Worm (Caenorhabditis elegans) whole organism, L2 larva: Measurements from ENCODE around the gene metl-9.

Experiments
- C34F6.9 ChIP-seq: fragments of 150-350 bp; optimal IDR thresholded peaks from 2 replicates; lab custom pipeline; 2014; ENCODE audit warnings: missing biosample characterization, missing genetic modification characterization
- F13H6.1 ChIP-seq: sonication (generic microtip); optimal IDR thresholded peaks from 2 replicates; lab custom pipeline; 2016; ENCODE audit warnings: missing genetic modification characterization, missing compliant biosample characterization
- R02D3.7 ChIP-seq: fragments of 150-350 bp; optimal IDR thresholded peaks from 2 replicates; lab custom pipeline; 2014; ENCODE audit warnings: missing biosample characterization, missing genetic modification characterization
- Y55F3AM.14 ChIP-seq: fragments of 200-800 bp; sonication (Bioruptor generic); optimal IDR thresholded peaks from 2 replicates; lab custom pipeline; 2018; ENCODE audit warnings: mild to moderate bottlenecking, missing genetic modification characterization, missing compliant biosample characterization
- ZK546.5 ChIP-seq: sonication (generic microtip); optimal IDR thresholded peaks from 2 replicates; lab custom pipeline; 2017; ENCODE audit warnings: missing biosample characterization, missing genetic modification characterization
- aly-2 ChIP-seq: fragments of 150-350 bp; optimal IDR thresholded peaks from 2 replicates; lab custom pipeline; 2014; ENCODE audit warnings: missing biosample characterization, missing genetic modification characterization
- ama-1 ChIP-seq: fragments of 150-350 bp; optimal IDR thresholded peaks from 2 replicates; lab custom pipeline; 2018; ENCODE audit warnings: inconsistent platforms
- ceh-16 ChIP-seq: fragments of 150-350 bp; optimal IDR thresholded peaks from 2 replicates; lab custom pipeline; 2014; ENCODE audit warnings: missing biosample characterization, missing genetic modification characterization
- ceh-82 ChIP-seq: fragments of 150-350 bp; optimal IDR thresholded peaks from 2 replicates; lab custom pipeline; 2014; ENCODE audit warnings: missing biosample characterization, missing genetic modification characterization
- crh-2 ChIP-seq: sonication (generic microtip); optimal IDR thresholded peaks from 2 replicates; lab custom pipeline; 2017; ENCODE audit warnings: missing biosample characterization, missing genetic modification characterization
- dmd-4 ChIP-seq: sonication (generic microtip); optimal IDR thresholded peaks from 2 replicates; lab custom pipeline; 2017; ENCODE audit warnings: missing biosample characterization, missing genetic modification characterization
- egl-27 ChIP-seq: sonication (generic microtip); optimal IDR thresholded peaks from 3 replicates; lab custom pipeline; 2017; ENCODE audit warnings: missing biosample characterization, missing genetic modification reagents, missing genetic modification characterization
- elt-1 ChIP-seq: fragments of 150-350 bp; optimal IDR thresholded peaks from 2 replicates; lab custom pipeline; 2014; ENCODE audit warnings: missing biosample characterization, missing genetic modification characterization
- fos-1 ChIP-seq: fragments of 150-350 bp; optimal IDR thresholded peaks from 2 replicates; lab custom pipeline; 2014; ENCODE audit warnings: missing biosample characterization, missing genetic modification characterization
- lin-11 ChIP-seq: fragments of 150-350 bp; sonication (generic microtip); optimal IDR thresholded peaks from 2 replicates; lab custom pipeline; 2014; ENCODE audit warnings: missing biosample characterization, missing genetic modification characterization, inconsistent platforms, mixed read lengths
- lin-13 ChIP-seq: fragments of 150-350 bp; optimal IDR thresholded peaks from 2 replicates; lab custom pipeline; 2014; ENCODE audit warnings: missing biosample characterization, missing genetic modification reagents, missing genetic modification characterization
- lsy-2 ChIP-seq, 2 experiments: fragments of 150-350 bp in 1 of 2; sonication (generic microtip) in 1 of 2; optimal IDR thresholded peaks; 2 replicates each; lab custom pipeline; 2014 to 2017; ENCODE audit warnings: missing biosample characterization in 2 of 2, missing genetic modification characterization in 2 of 2
- nhr-129 ChIP-seq: fragments of 150-350 bp; optimal IDR thresholded peaks from 2 replicates; lab custom pipeline; 2014; ENCODE audit warnings: missing biosample characterization, missing genetic modification characterization
- nhr-21 ChIP-seq: fragments of 150-350 bp; optimal IDR thresholded peaks from 2 replicates; lab custom pipeline; 2014; ENCODE audit warnings: missing biosample characterization, missing genetic modification characterization
- nhr-23 ChIP-seq: fragments of 150-350 bp; optimal IDR thresholded peaks from 2 replicates; lab custom pipeline; 2014; ENCODE audit warnings: missing biosample characterization, missing genetic modification reagents, missing genetic modification characterization
- nhr-237 ChIP-seq: fragments of 150-350 bp; optimal IDR thresholded peaks from 2 replicates; lab custom pipeline; 2014; ENCODE audit warnings: missing biosample characterization, missing genetic modification characterization
- nhr-25 ChIP-seq: fragments of 150-350 bp; sonication (generic microtip); optimal IDR thresholded peaks from 3 replicates; lab custom pipeline; 2014; ENCODE audit warnings: missing biosample characterization, missing genetic modification characterization
- peb-1 ChIP-seq: fragments of 150-350 bp; optimal IDR thresholded peaks from 2 replicates; lab custom pipeline; 2014; ENCODE audit warnings: missing biosample characterization, missing genetic modification characterization
- skn-1 ChIP-seq: sonication (generic microtip); optimal IDR thresholded peaks from 2 replicates; lab custom pipeline; 2017; ENCODE audit warnings: missing biosample characterization, missing genetic modification characterization
- sma-3 ChIP-seq: sonication (generic microtip); optimal IDR thresholded peaks from 2 replicates; lab custom pipeline; 2016; ENCODE audit warnings: missing genetic modification reagents, missing genetic modification characterization, missing compliant biosample characterization
- sma-9 ChIP-seq, 2 experiments: fragments of 150-350 bp in 1 of 2; sonication (generic microtip) in 1 of 2; optimal IDR thresholded peaks; 2 replicates each; lab custom pipeline; 2014 to 2016; ENCODE audit warnings: missing genetic modification characterization in 2 of 2, mild to moderate bottlenecking in 1 of 2, missing biosample characterization in 1 of 2, missing compliant biosample characterization in 1 of 2, missing genetic modification reagents in 1 of 2, moderate library complexity in 1 of 2
- unc-39 ChIP-seq: fragments of 150-350 bp; optimal IDR thresholded peaks from 2 replicates; lab custom pipeline; 2014; ENCODE audit warnings: missing biosample characterization, missing genetic modification characterization
- unc-62 ChIP-seq: fragments of 150-350 bp; optimal IDR thresholded peaks from 2 replicates; lab custom pipeline; 2014; ENCODE audit warnings: missing biosample characterization, missing genetic modification reagents, missing genetic modification characterization
- ztf-1 ChIP-seq: fragments of 200-800 bp; sonication (Bioruptor generic); conservative IDR thresholded peaks from 2 replicates; pipeline ENCODE4 v1.3.6; 2022; ENCODE audit warnings: missing genetic modification characterization, missing compliant biosample characterization
- ztf-11 ChIP-seq: sonication (generic microtip); optimal IDR thresholded peaks from 2 replicates; lab custom pipeline; 2017; ENCODE audit warnings: missing biosample characterization, missing genetic modification characterization
- ztf-4 ChIP-seq: fragments of 150-350 bp; optimal IDR thresholded peaks from 2 replicates; lab custom pipeline; 2014; ENCODE audit warnings: missing biosample characterization, missing genetic modification characterization

metl-9 gene

ce11 chrX:5195462-5196160 is 16.7 kb upstream of the metl-9 start, which contains the start of gene pqn-62:
pqn-62 (plus strand) TSS chrX:5196110.
- TF ChIP-seq nhr-129 (tag; lab: Kevin White, UChicago) (no peak), F13H6.1 (tag; lab: Kevin White, UChicago) (peak; percentile 41), aly-2 (tag; lab: Kevin White, UChicago) (no peak), sma-9 (GFP tag; optimal IDR thresholded peaks at IDR 0.05; lab: Kevin White, UChicago) (peak; percentile 24), sma-9 (tag; optimal IDR thresholded peaks at IDR 0.05; lab: Kevin White, UChicago) (no peak)

- TF ChIP-seq ceh-82 (tag; lab: Kevin White, UChicago), result no peak
- TF ChIP-seq ztf-1 (GFP tag; lab: Robert Waterston, UW), result no peak
- no peak for TF ChIP-seq lsy-2 (tag; optimal IDR thresholded peaks at IDR 0.05; lab: Kevin White, UChicago)
- TF ChIP-seq dmd-4, result no peak
- no peak for TF ChIP-seq peb-1
- no peak for TF ChIP-seq lin-11 (tag; lab: Kevin White, UChicago)
- no peak for TF ChIP-seq R02D3.7 (tag; lab: Kevin White, UChicago)
- TF ChIP-seq crh-2 (tag; lab: Kevin White, UChicago), result no peak
- no peak for TF ChIP-seq nhr-25
- no peak for TF ChIP-seq elt-1 (tag; lab: Kevin White, UChicago)
- no peak for TF ChIP-seq sma-3 (GFP tag; lab: Kevin White, UChicago)
- no peak for TF ChIP-seq nhr-129 (tag; lab: Kevin White, UChicago)
- no peak for TF ChIP-seq lin-13 (GFP tag; lab: Kevin White, UChicago)
- no peak for TF ChIP-seq egl-27 (tag; lab: Kevin White, UChicago)
- no peak for TF ChIP-seq ztf-11 (tag; lab: Kevin White, UChicago)
- no peak for TF ChIP-seq C34F6.9 (tag; lab: Kevin White, UChicago)
- no peak for TF ChIP-seq ama-1 (lab: Kevin White, UChicago)
- TF ChIP-seq ceh-16 (tag; lab: Kevin White, UChicago), result no peak
- TF ChIP-seq, all 48 proteins: peak for 0
Observed at ce11 chrX:5193402-5193801, 14.5 kb upstream of the metl-9 start.

ce11 chrX:5190061-5190460 is 11.1 kb upstream of the metl-9 start:
- no peak for TF ChIP-seq ama-1 (lab: Kevin White, UChicago)
- no peak for TF ChIP-seq lin-11 (tag; lab: Kevin White, UChicago)

- TF ChIP-seq elt-1 (tag; lab: Kevin White, UChicago) (no peak), crh-2 (tag; lab: Kevin White, UChicago) (no peak), nhr-21 (tag; lab: Kevin White, UChicago) (no peak), fos-1 (tag; lab: Kevin White, UChicago) (no peak), unc-62 (no peak), egl-27 (tag; lab: Kevin White, UChicago) (no peak), ztf-4 (no peak), ZK546.5 (tag; lab: Kevin White, UChicago) (no peak), skn-1 (tag; lab: Kevin White, UChicago) (no peak), R02D3.7 (tag; lab: Kevin White, UChicago) (no peak), ceh-16 (tag; lab: Kevin White, UChicago) (no peak), nhr-237 (tag; lab: Kevin White, UChicago) (no peak), unc-39 (tag; lab: Kevin White, UChicago) (no peak)
Observed at ce11 chrX:5188977-5189376, 10.0 kb upstream of the metl-9 start, which contains the start of gene zig-6. zig-6 (minus strand) TSS chrX:5189077.

ce11 chrX:5183931-5184330 is 5.0 kb upstream of the metl-9 start, which contains the start of gene T03G11.9:
T03G11.9 (plus strand) TSS chrX:5184231.
- TF ChIP-seq sma-9 (GFP tag; optimal IDR thresholded peaks at IDR 0.05; lab: Kevin White, UChicago), result no peak
- no peak for TF ChIP-seq sma-9 (tag; optimal IDR thresholded peaks at IDR 0.05; lab: Kevin White, UChicago)
- TF ChIP-seq Y55F3AM.14 (GFP tag; lab: Kevin White, UChicago), result no peak
- TF ChIP-seq lin-13 (GFP tag; lab: Kevin White, UChicago), result no peak
- TF ChIP-seq F13H6.1 (tag; lab: Kevin White, UChicago), result no peak
- TF ChIP-seq lsy-2 (tag; optimal IDR thresholded peaks at IDR 0.05; lab: Kevin White, UChicago), result no peak
- no peak for TF ChIP-seq egl-27 (tag; lab: Kevin White, UChicago)
- no peak for TF ChIP-seq C34F6.9 (tag; lab: Kevin White, UChicago)
- no peak for TF ChIP-seq nhr-23
- TF ChIP-seq, all 48 proteins: peak for 0
